Worm (Caenorhabditis elegans) whole organism, young adult: Measurements from ENCODE around the gene cyc-2.1.

Experiments used
- B0019.2 ChIP-seq: fragments of 200-800 bp; sonication (Bioruptor generic); conservative IDR thresholded peaks from 2 replicates; pipeline ENCODE4 v1.3.6; 2022; ENCODE audit warnings: missing genetic modification reagents, missing genetic modification characterization, missing compliant biosample characterization
- B0261.1 ChIP-seq: sonication (generic microtip); optimal IDR thresholded peaks from 2 replicates; lab custom pipeline; 2016; ENCODE audit warnings: mild to moderate bottlenecking, missing genetic modification characterization, moderate library complexity, missing compliant biosample characterization
- D2030.7 ChIP-seq: fragments of 200-800 bp; sonication (Bioruptor generic); IDR thresholded peaks from 2 replicates; pipeline ENCODE4 v1.3.6; 2022; ENCODE audit warnings: missing genetic modification reagents, missing genetic modification characterization, missing compliant biosample characterization
- F10E7.11 ChIP-seq: sonication (generic microtip); optimal IDR thresholded peaks from 2 replicates; lab custom pipeline; 2017; ENCODE audit warnings: mild to moderate bottlenecking, missing genetic modification characterization, moderate library complexity, missing compliant biosample characterization
- F37B4.10 ChIP-seq: fragments of 200-800 bp; sonication (Bioruptor generic); IDR thresholded peaks from 2 replicates; pipeline ENCODE4 v1.3.6; 2022; ENCODE audit warnings: missing genetic modification characterization, missing compliant biosample characterization
- F39B2.1 ChIP-seq: fragments of 200-800 bp; sonication (Bioruptor generic); IDR thresholded peaks from 2 replicates; pipeline ENCODE4 v1.3.6; 2022; ENCODE audit warnings: missing genetic modification reagents, missing genetic modification characterization, missing compliant biosample characterization
- F49E8.2 ChIP-seq: sonication (generic microtip); optimal IDR thresholded peaks from 3 replicates; lab custom pipeline; 2017; ENCODE audit warnings: missing genetic modification characterization, mild to moderate bottlenecking, missing compliant biosample characterization, antibody characterized with exemption, moderate library complexity; ENCODE audit not compliant: insufficient read depth
- T07F8.4 ChIP-seq: sonication (generic microtip); optimal IDR thresholded peaks from 2 replicates; lab custom pipeline; 2016; ENCODE audit warnings: mild to moderate bottlenecking, missing genetic modification characterization, moderate library complexity, missing compliant biosample characterization
- T26A5.8 ChIP-seq: sonication (generic microtip); optimal IDR thresholded peaks from 2 replicates; lab custom pipeline; 2016; ENCODE audit warnings: missing genetic modification characterization, missing compliant biosample characterization
- Y67H2A.10 ChIP-seq: fragments of 200-800 bp; sonication (Bioruptor generic); conservative IDR thresholded peaks from 2 replicates; pipeline ENCODE4 v1.3.6; 2022; ENCODE audit warnings: missing genetic modification reagents, missing genetic modification characterization, missing compliant biosample characterization
- Y95B8A.8 ChIP-seq: fragments of 200-800 bp; sonication (Bioruptor generic); IDR thresholded peaks from 2 replicates; pipeline ENCODE4 v1.3.6; 2022; ENCODE audit warnings: missing genetic modification reagents, missing genetic modification characterization, missing compliant biosample characterization
- atf-7 ChIP-seq: sonication (generic microtip); optimal IDR thresholded peaks from 2 replicates; lab custom pipeline; 2017; ENCODE audit warnings: mild to moderate bottlenecking, missing genetic modification characterization, missing compliant biosample characterization
- athp-1 ChIP-seq: sonication (generic microtip); optimal IDR thresholded peaks from 2 replicates; lab custom pipeline; 2017; ENCODE audit warnings: mild to moderate bottlenecking, missing genetic modification characterization, missing compliant biosample characterization
- attf-3 ChIP-seq: fragments of 200-800 bp; sonication (Bioruptor generic); conservative IDR thresholded peaks from 2 replicates; pipeline ENCODE4 v1.3.6; 2022; ENCODE audit warnings: missing genetic modification reagents, missing genetic modification characterization, missing compliant biosample characterization
- attf-5 ChIP-seq: fragments of 200-800 bp; sonication (Bioruptor generic); optimal IDR thresholded peaks from 2 replicates; lab custom pipeline; 2018; ENCODE audit warnings: mild to moderate bottlenecking, missing genetic modification characterization, missing compliant biosample characterization
- attf-6 ChIP-seq: fragments of 200-800 bp; sonication (Bioruptor generic); IDR thresholded peaks from 2 replicates; pipeline ENCODE4 v1.3.6; 2022; ENCODE audit warnings: missing genetic modification reagents, missing genetic modification characterization, missing compliant biosample characterization
- ccch-3 ChIP-seq: fragments of 200-800 bp; sonication (Bioruptor generic); optimal IDR thresholded peaks from 2 replicates; lab custom pipeline; 2018; ENCODE audit warnings: mild to moderate bottlenecking, missing genetic modification characterization, missing compliant biosample characterization
- cebp-1 ChIP-seq, 2 experiments: fragments of 200-800 bp in 1 of 2; sonication (Bioruptor generic) in 1 of 2; sonication (generic microtip) in 1 of 2; IDR thresholded peaks in 1 of 2; optimal IDR thresholded peaks in 1 of 2; 2 replicates each; pipeline versions ENCODE4 v1.3.6 to Lab custom; 2017 to 2022; ENCODE audit warnings: missing compliant biosample characterization in 2 of 2, missing genetic modification characterization in 2 of 2, mild to moderate bottlenecking in 1 of 2, missing genetic modification reagents in 1 of 2, moderate library complexity in 1 of 2
- ceh-27 ChIP-seq: fragments of 200-800 bp; sonication (Bioruptor generic); optimal IDR thresholded peaks from 2 replicates; lab custom pipeline; 2018; ENCODE audit warnings: mild to moderate bottlenecking, missing genetic modification characterization, moderate library complexity, missing compliant biosample characterization
- ceh-40 ChIP-seq: fragments of 200-800 bp; sonication (Bioruptor generic); IDR thresholded peaks from 2 replicates; pipeline ENCODE4 v1.3.6; 2022; ENCODE audit warnings: missing genetic modification characterization, missing compliant biosample characterization
- chd-7 ChIP-seq: sonication (generic microtip); optimal IDR thresholded peaks from 2 replicates; lab custom pipeline; 2016; ENCODE audit warnings: mild to moderate bottlenecking, missing genetic modification characterization, moderate library complexity, missing compliant biosample characterization
- die-1 ChIP-seq: sonication (generic microtip); optimal IDR thresholded peaks from 2 replicates; lab custom pipeline; 2016; ENCODE audit warnings: missing genotype, mild to moderate bottlenecking, missing genetic modification characterization, missing compliant biosample characterization
- dox-1 ChIP-seq: fragments of 200-800 bp; sonication (Bioruptor generic); IDR thresholded peaks from 2 replicates; pipeline ENCODE4 v1.3.6; 2022; ENCODE audit warnings: missing genetic modification reagents, missing genetic modification characterization, missing compliant biosample characterization
- egl-18 ChIP-seq: fragments of 200-800 bp; sonication (Bioruptor generic); IDR thresholded peaks from 2 replicates; pipeline ENCODE4 v1.3.6; 2022; ENCODE audit warnings: missing genetic modification reagents, missing genetic modification characterization, missing compliant biosample characterization
- egl-44 ChIP-seq: fragments of 200-800 bp; sonication (Bioruptor generic); IDR thresholded peaks from 2 replicates; pipeline ENCODE4 v1.3.6; 2022; ENCODE audit warnings: missing genetic modification reagents, missing genetic modification characterization, missing compliant biosample characterization
- fkh-3 ChIP-seq: sonication (generic microtip); optimal IDR thresholded peaks from 2 replicates; lab custom pipeline; 2016; ENCODE audit warnings: mild to moderate bottlenecking, missing genetic modification characterization, missing compliant biosample characterization
- gei-17 ChIP-seq: fragments of 200-800 bp; sonication (Bioruptor generic); optimal IDR thresholded peaks from 2 replicates; lab custom pipeline; 2018; ENCODE audit warnings: mild to moderate bottlenecking, missing genetic modification characterization, missing compliant biosample characterization
- hrde-1 ChIP-seq: sonication (generic microtip); optimal IDR thresholded peaks from 2 replicates; lab custom pipeline; 2016; ENCODE audit warnings: missing genetic modification characterization, mild to moderate bottlenecking, missing compliant biosample characterization, moderate library complexity, missing genotype, missing genetic modification reagents, borderline replicate concordance
- lag-1 ChIP-seq: fragments of 200-800 bp; sonication (Bioruptor generic); IDR thresholded peaks from 2 replicates; pipeline ENCODE4 v1.3.6; 2022; ENCODE audit warnings: missing genetic modification reagents, missing genetic modification characterization, missing compliant biosample characterization
- let-607 ChIP-seq, 2 experiments: fragments of 200-800 bp in 1 of 2; sonication (Bioruptor generic) in 1 of 2; sonication (generic microtip) in 1 of 2; optimal IDR thresholded peaks; 2 replicates each; lab custom pipeline; 2016 to 2018; ENCODE audit warnings: mild to moderate bottlenecking in 2 of 2, missing compliant biosample characterization in 2 of 2, missing genetic modification characterization in 2 of 2, moderate library complexity in 2 of 2, missing genotype in 1 of 2
- lin-26 ChIP-seq: fragments of 200-800 bp; sonication (Bioruptor generic); IDR thresholded peaks from 2 replicates; pipeline ENCODE4 v1.3.6; 2022; ENCODE audit warnings: missing genetic modification reagents, missing genetic modification characterization, missing compliant biosample characterization
- lin-35 ChIP-seq, 3 experiments: fragments of 150-350 bp in 2 of 3; sonication (generic microtip) in 1 of 3; optimal IDR thresholded peaks; 2 replicates each; lab custom pipeline; 2014 to 2018; ENCODE audit warnings: missing biosample characterization in 3 of 3, missing genetic modification characterization in 3 of 3, missing genetic modification reagents in 3 of 3
- lin-40 ChIP-seq: sonication (generic microtip); optimal IDR thresholded peaks from 2 replicates; lab custom pipeline; 2016; ENCODE audit warnings: missing genetic modification characterization, mild to moderate bottlenecking, missing compliant biosample characterization, missing genotype, missing genetic modification reagents
- lsy-27 ChIP-seq: sonication (generic microtip); optimal IDR thresholded peaks from 2 replicates; lab custom pipeline; 2017; ENCODE audit warnings: missing genetic modification characterization, mild to moderate bottlenecking, missing compliant biosample characterization, antibody characterized with exemption, missing genotype, borderline replicate concordance; ENCODE audit not compliant: insufficient read depth
- madf-6 ChIP-seq: fragments of 200-800 bp; sonication (Bioruptor generic); IDR thresholded peaks from 2 replicates; pipeline ENCODE4 v1.3.6; 2022; ENCODE audit warnings: missing genetic modification reagents, missing genetic modification characterization, missing compliant biosample characterization
- mcd-1 ChIP-seq: fragments of 200-800 bp; sonication (Bioruptor generic); IDR thresholded peaks from 2 replicates; pipeline ENCODE4 v1.3.6; 2022; ENCODE audit warnings: missing genetic modification reagents, missing genetic modification characterization, missing compliant biosample characterization
- nfya-1 ChIP-seq: sonication (generic microtip); optimal IDR thresholded peaks from 2 replicates; lab custom pipeline; 2017; ENCODE audit warnings: antibody characterized with exemption, missing compliant biosample characterization, missing genetic modification characterization, borderline replicate concordance; ENCODE audit not compliant: insufficient read depth
- nfyb-1 ChIP-seq: fragments of 200-800 bp; sonication (Bioruptor generic); IDR thresholded peaks from 2 replicates; pipeline ENCODE4 v1.3.6; 2022; ENCODE audit warnings: missing genetic modification reagents, missing genetic modification characterization, missing compliant biosample characterization
- rec-8 ChIP-seq, 2 experiments: sonication (generic microtip); optimal IDR thresholded peaks; 2 replicates each; lab custom pipeline; 2016; ENCODE audit warnings: mild to moderate bottlenecking in 2 of 2, missing genetic modification characterization in 2 of 2, missing genetic modification reagents in 2 of 2, missing genotype in 2 of 2, missing biosample characterization in 1 of 2, missing compliant biosample characterization in 1 of 2, moderate library complexity in 1 of 2
- sdz-38 ChIP-seq: sonication (generic microtip); optimal IDR thresholded peaks from 2 replicates; lab custom pipeline; 2016; ENCODE audit warnings: missing genotype, missing genetic modification characterization, missing compliant biosample characterization
- sea-2 ChIP-seq: fragments of 200-800 bp; sonication (Bioruptor generic); IDR thresholded peaks from 2 replicates; pipeline ENCODE4 v1.3.6; 2022; ENCODE audit warnings: missing genetic modification characterization, missing compliant biosample characterization
- zfh-2 ChIP-seq: fragments of 200-800 bp; sonication (Bioruptor generic); conservative IDR thresholded peaks from 2 replicates; pipeline ENCODE4 v1.3.6; 2022; ENCODE audit warnings: missing genetic modification reagents, missing genetic modification characterization, missing compliant biosample characterization
- ztf-18 ChIP-seq: sonication (generic microtip); optimal IDR thresholded peaks from 2 replicates; lab custom pipeline; 2016; ENCODE audit warnings: missing genotype, mild to moderate bottlenecking, missing genetic modification characterization, missing compliant biosample characterization
- ztf-22 ChIP-seq: fragments of 200-800 bp; sonication (Bioruptor generic); optimal IDR thresholded peaks from 2 replicates; lab custom pipeline; 2018; ENCODE audit warnings: mild to moderate bottlenecking, missing genetic modification characterization, moderate library complexity, missing compliant biosample characterization
- ztf-25 ChIP-seq: fragments of 200-800 bp; sonication (Bioruptor generic); IDR thresholded peaks from 2 replicates; pipeline ENCODE4 v1.3.6; 2022; ENCODE audit warnings: missing genetic modification reagents, missing genetic modification characterization, missing compliant biosample characterization
- ztf-28 ChIP-seq: fragments of 200-800 bp; sonication (Bioruptor generic); IDR thresholded peaks from 2 replicates; pipeline ENCODE4 v1.3.6; 2022; ENCODE audit warnings: missing genetic modification reagents, missing genetic modification characterization, missing compliant biosample characterization

The cyc-2.1 gene

DNA sequence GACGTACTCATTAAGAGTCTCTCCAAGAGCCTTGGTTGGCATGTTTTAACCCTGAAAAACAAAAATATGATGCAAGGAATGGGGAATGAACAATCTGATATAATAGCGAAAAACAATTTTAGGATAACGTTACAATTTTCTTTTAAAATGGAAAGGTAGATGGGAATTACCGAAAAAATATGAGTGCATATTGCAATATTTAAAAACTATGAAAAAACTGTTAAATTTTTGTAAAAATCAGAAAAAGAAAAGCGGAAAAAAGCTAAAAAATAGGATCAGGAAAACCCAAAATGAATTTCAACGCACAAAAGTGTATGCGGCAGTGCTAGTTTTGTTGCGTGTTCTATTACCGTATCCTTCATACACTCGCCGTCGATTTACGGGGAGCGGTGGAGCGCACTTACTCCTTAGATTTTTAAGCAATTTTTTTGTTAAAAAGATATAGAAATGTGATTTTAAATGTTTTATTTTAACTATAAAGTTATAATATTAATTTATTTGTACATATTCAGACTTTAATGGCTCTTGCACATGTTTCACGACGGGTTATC is 991 bp upstream of the cyc-2.1 start, which contains the start of the genes rpl-20 and Y17G9B.5 (continued):
- TF ChIP-seq Y67H2A.10 (GFP tag; lab: Robert Waterston, UW) (peak; percentile 96), ztf-25 (GFP tag; lab: Robert Waterston, UW) (peak; percentile 88), F49E8.2 (peak; percentile 98), athp-1 (tag; lab: Kevin White, UChicago) (peak; percentile 100), T26A5.8 (tag; lab: Kevin White, UChicago) (peak; percentile 69), ztf-28 (GFP tag; lab: Robert Waterston, UW) (peak; percentile 95), B0019.2 (GFP tag; lab: Robert Waterston, UW) (peak; percentile 97), nfya-1 (tag; lab: Kevin White, UChicago) (no peak), lsy-27 (peak; percentile 71), nfyb-1 (peak; percentile 99), ztf-22 (GFP tag; lab: Kevin White, UChicago) (peak; percentile 98), ceh-27 (GFP tag; lab: Kevin White, UChicago) (peak; percentile 99), attf-6 (GFP tag; lab: Robert Waterston, UW) (peak; percentile 94), ccch-3 (peak; percentile 68), ztf-18 (peak; percentile 95), cebp-1 (GFP tag; IDR thresholded peaks at IDR 0.05; lab: Robert Waterston, UW) (peak; percentile 93), cebp-1 (tag; optimal IDR thresholded peaks at IDR 0.05; lab: Kevin White, UChicago) (peak; percentile 99), die-1 (tag; lab: Kevin White, UChicago) (peak; percentile 91), atf-7 (peak; percentile 99), dox-1 (peak; percentile 100), attf-3 (GFP tag; lab: Robert Waterston, UW) (peak; percentile 87), F37B4.10 (GFP tag; lab: Robert Waterston, UW) (peak; percentile 99), lag-1 (GFP tag; lab: Robert Waterston, UW) (peak; percentile 90; the same call in 1 of the 2 replicates), let-607 (tag; optimal IDR thresholded peaks at IDR 0.05; lab: Kevin White, UChicago) (peak; percentile 95 to 97), B0261.1 (tag; lab: Kevin White, UChicago) (peak; percentile 47), mcd-1 (GFP tag; lab: Robert Waterston, UW) (peak; percentile 100), T07F8.4 (tag; lab: Kevin White, UChicago) (peak; percentile 92), lin-35 (GFP tag; optimal IDR thresholded peaks at IDR 0.05; lab: Kevin White, UChicago) (peak; percentile 49 to 100 (median 90)), sdz-38 (tag; lab: Kevin White, UChicago) (no peak), madf-6 (GFP tag; lab: Robert Waterston, UW) (peak; percentile 99), gei-17 (peak; percentile 94), sea-2 (peak; percentile 91), lin-40 (tag; lab: Kevin White, UChicago) (peak; percentile 99), Y95B8A.8 (GFP tag; lab: Robert Waterston, UW) (peak; percentile 100), egl-18 (GFP tag; lab: Robert Waterston, UW) (peak; percentile 98), D2030.7 (peak; percentile 100), fkh-3 (tag; lab: Kevin White, UChicago) (peak; percentile 82), attf-5 (GFP tag; lab: Kevin White, UChicago) (peak; percentile 100), F10E7.11 (tag; lab: Kevin White, UChicago) (peak; percentile 93), egl-44 (GFP tag; lab: Robert Waterston, UW) (peak; percentile 98), rec-8 (tag; optimal IDR thresholded peaks at IDR 0.05; lab: Kevin White, UChicago) (peak; percentile 79 to 81), ceh-40 (peak; percentile 92), zfh-2 (GFP tag; lab: Robert Waterston, UW) (peak; percentile 72), F39B2.1 (GFP tag; lab: Robert Waterston, UW) (peak; percentile 92), hrde-1 (tag; lab: Kevin White, UChicago) (peak; percentile 97), chd-7 (tag; lab: Kevin White, UChicago) (peak; percentile 99), lin-26 (peak; percentile 90)
